Fruit fly (Drosophila melanogaster) whole organism, embryonic: ENCODE measurements around the gene CG4218.

ENCODE experiments used
- CG1024 ChIP-seq: fragments of 200-800 bp; sonication (Bioruptor generic); IDR thresholded peaks from 2 replicates; pipeline ENCODE4 v1.3.6; 2022; ENCODE audit warnings: missing biosample characterization, missing genetic modification characterization
- CG1233 ChIP-seq: fragments of 200-800 bp; sonication (Bioruptor generic); optimal IDR thresholded peaks from 4 replicates; lab custom pipeline; 2018; ENCODE audit warnings: missing biosample characterization, mild to moderate bottlenecking, missing genetic modification characterization
- CG3847 ChIP-seq: fragments of 200-800 bp; sonication (Bioruptor generic); IDR thresholded peaks from 2 replicates; pipeline ENCODE4 v1.3.6; 2022; ENCODE audit warnings: missing biosample characterization, missing genetic modification characterization
- E2f2 ChIP-seq: fragments of 200-800 bp; sonication (Bioruptor generic); IDR thresholded peaks from 2 replicates; pipeline ENCODE4 v1.3.6; 2022; ENCODE audit warnings: missing biosample characterization, missing genetic modification characterization
- Eip74EF ChIP-seq, 2 experiments: fragments of 200-800 bp in 1 of 2; fragments of >200 bp in 1 of 2; sonication (Bioruptor generic) in 1 of 2; optimal IDR thresholded peaks; 2 replicates each; lab custom pipeline; 2017 to 2019; ENCODE audit warnings: missing biosample characterization in 2 of 2, missing genetic modification characterization in 2 of 2, mild to moderate bottlenecking in 1 of 2, moderate library complexity in 1 of 2
- aop ChIP-seq: fragments of 200-800 bp; sonication (Bioruptor generic); IDR thresholded peaks from 2 replicates; pipeline ENCODE4 v1.3.6; 2022; ENCODE audit warnings: missing biosample characterization, missing genetic modification characterization
- hkb ChIP-seq, 2 experiments: fragments of 200-800 bp in 1 of 2; fragments of >200 bp in 1 of 2; sonication (Bioruptor generic) in 1 of 2; IDR thresholded peaks in 1 of 2; optimal IDR thresholded peaks in 1 of 2; 2 replicates each; pipeline versions ENCODE4 v1.3.6 to Lab custom; 2017 to 2022; ENCODE audit warnings: missing biosample characterization in 1 of 2, missing genetic modification characterization in 1 of 2
- kah ChIP-seq: fragments of 200-800 bp; sonication (Bioruptor generic); optimal IDR thresholded peaks from 2 replicates; lab custom pipeline; 2018; ENCODE audit warnings: missing biosample characterization, mild to moderate bottlenecking, missing genetic modification characterization
- lola ChIP-seq, 3 experiments: fragments of >200 bp in 2 of 3; fragments of 200-800 bp in 1 of 3; sonication (Bioruptor generic) in 1 of 3; optimal IDR thresholded peaks; 2 replicates each; lab custom pipeline; 2017 to 2019; ENCODE audit warnings: missing biosample characterization in 3 of 3, missing genetic modification characterization in 3 of 3, mild to moderate bottlenecking in 1 of 3, moderate library complexity in 1 of 3
- mam ChIP-seq: fragments of 200-800 bp; sonication (Bioruptor generic); optimal IDR thresholded peaks from 3 replicates; lab custom pipeline; 2016; ENCODE audit warnings: missing biosample characterization, missing genetic modification characterization
- vnd ChIP-seq: fragments of 200-800 bp; sonication (Bioruptor generic); IDR thresholded peaks from 3 replicates; pipeline ENCODE4 v1.3.6; 2022; ENCODE audit warnings: missing biosample characterization, missing genetic modification characterization; ENCODE audit not compliant: partially characterized antibody

DNA sequence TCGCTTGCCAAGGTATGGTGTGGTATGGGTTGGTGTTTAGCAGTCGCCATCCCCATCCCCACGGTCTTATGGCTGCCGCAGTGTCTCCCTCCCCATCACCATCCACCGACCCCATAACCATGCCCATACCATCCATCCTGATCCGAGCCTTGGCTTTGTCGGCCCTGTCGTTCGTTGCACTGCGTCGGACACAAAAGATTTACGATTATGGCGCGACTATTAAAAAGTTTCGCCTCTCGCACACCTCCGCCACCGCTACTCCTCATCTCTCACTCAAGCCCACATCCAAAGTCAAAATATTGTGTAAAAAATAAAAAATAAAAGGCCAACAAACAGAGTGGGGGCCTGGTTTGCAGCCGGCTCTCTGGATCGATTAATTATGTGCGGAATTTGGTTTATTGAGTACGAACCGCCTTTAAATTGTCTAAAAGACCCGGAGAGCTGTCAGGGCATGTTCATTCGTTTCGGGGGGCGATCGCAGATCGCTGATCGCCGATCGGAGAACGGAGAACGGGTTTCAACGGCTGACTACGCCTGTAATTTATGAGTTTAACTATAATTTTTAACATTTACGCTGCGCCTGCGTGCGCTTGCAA is 17.5 kb downstream of the CG4218 start:
- TF ChIP-seq CG1233 (GFP tag; lab: Kevin White, UChicago) (no peak), Eip74EF (GFP tag; optimal IDR thresholded peaks at IDR 0.05; lab: Kevin White, UChicago) (no peak), lola (GFP tag; optimal IDR thresholded peaks at IDR 0.05; lab: Kevin White, UChicago) (no peak), vnd (no peak), CG1024 (GFP tag; lab: Robert Waterston, UW) (no peak), aop (no peak), hkb (optimal IDR thresholded peaks at IDR 0.05; lab: Kevin White, UChicago) (no peak), hkb (GFP tag; IDR thresholded peaks at IDR 0.05; lab: Robert Waterston, UW) (no peak), E2f2 (no peak), CG3847 (no peak), kah (GFP tag; lab: Kevin White, UChicago) (no peak), mam (no peak)
